Fruit fly (Drosophila melanogaster) whole organism, pupa: Measurements from ENCODE around the gene ato.

Experiments
- CG14655 ChIP-seq: fragments of 200-800 bp; sonication (Bioruptor generic); optimal IDR thresholded peaks from 3 replicates; lab custom pipeline; 2017; ENCODE audit warnings: mild to moderate bottlenecking, missing biosample characterization, missing genetic modification reagents, missing genetic modification characterization
- CG15710 ChIP-seq: fragments of 200-800 bp; sonication (Bioruptor generic); optimal IDR thresholded peaks from 2 replicates; lab custom pipeline; 2018; ENCODE audit warnings: missing biosample characterization, mild to moderate bottlenecking, missing genetic modification characterization, moderate library complexity
- CG17806 ChIP-seq: fragments of 200-800 bp; sonication (Bioruptor generic); optimal IDR thresholded peaks from 2 replicates; lab custom pipeline; 2018; ENCODE audit warnings: missing biosample characterization, mild to moderate bottlenecking, missing genetic modification characterization, moderate library complexity
- CG32121 ChIP-seq: fragments of 200-800 bp; sonication (Bioruptor generic); IDR thresholded peaks from 2 replicates; pipeline ENCODE4 v1.3.6; 2022; ENCODE audit warnings: missing biosample characterization, missing genetic modification characterization
- CG4496 ChIP-seq: fragments of 200-800 bp; sonication (Bioruptor generic); IDR thresholded peaks from 3 replicates; pipeline ENCODE4 v1.3.6; 2022; ENCODE audit warnings: missing biosample characterization, missing genetic modification characterization
- CG8159 ChIP-seq: fragments of 200-800 bp; sonication (Bioruptor generic); optimal IDR thresholded peaks from 3 replicates; lab custom pipeline; 2018; ENCODE audit warnings: missing biosample characterization, mild to moderate bottlenecking, missing genetic modification characterization, moderate library complexity
- CG8301 ChIP-seq: fragments of 200-800 bp; sonication (Bioruptor generic); optimal IDR thresholded peaks from 2 replicates; lab custom pipeline; 2018; ENCODE audit warnings: missing biosample characterization, mild to moderate bottlenecking, missing genetic modification characterization
- D1 ChIP-seq: fragments of 200-800 bp; sonication (Bioruptor generic); optimal IDR thresholded peaks from 2 replicates; lab custom pipeline; 2018; ENCODE audit warnings: missing biosample characterization, mild to moderate bottlenecking, missing genetic modification characterization, moderate library complexity
- EcR ChIP-seq: fragments of 200-800 bp; sonication (Bioruptor generic); optimal IDR thresholded peaks from 3 replicates; lab custom pipeline; 2019; ENCODE audit warnings: missing biosample characterization, missing genetic modification characterization, mild to moderate bottlenecking, moderate library complexity, missing genetic modification reagents
- Ets98B ChIP-seq: fragments of 200-800 bp; sonication (Bioruptor generic); IDR thresholded peaks from 2 replicates; pipeline ENCODE4 v1.3.6; 2022; ENCODE audit warnings: missing biosample characterization, missing genetic modification characterization
- Pif1B ChIP-seq: fragments of 200-800 bp; sonication (Bioruptor generic); optimal IDR thresholded peaks from 3 replicates; lab custom pipeline; 2016; ENCODE audit warnings: missing biosample characterization, missing genetic modification characterization
- Snoo ChIP-seq: fragments of 200-800 bp; sonication (Bioruptor generic); optimal IDR thresholded peaks from 3 replicates; lab custom pipeline; 2017; ENCODE audit warnings: missing biosample characterization, mild to moderate bottlenecking, missing genetic modification characterization, inconsistent platforms
- fd96Ca ChIP-seq: fragments of 200-800 bp; sonication (Bioruptor generic); IDR thresholded peaks from 3 replicates; pipeline ENCODE4 v1.3.6; 2022; ENCODE audit warnings: missing biosample characterization, missing genetic modification characterization
- rn ChIP-seq: fragments of 200-800 bp; sonication (Bioruptor generic); IDR thresholded peaks from 2 replicates; pipeline ENCODE4 v1.3.6; 2022; ENCODE audit warnings: missing biosample characterization, missing genetic modification characterization

DNA sequence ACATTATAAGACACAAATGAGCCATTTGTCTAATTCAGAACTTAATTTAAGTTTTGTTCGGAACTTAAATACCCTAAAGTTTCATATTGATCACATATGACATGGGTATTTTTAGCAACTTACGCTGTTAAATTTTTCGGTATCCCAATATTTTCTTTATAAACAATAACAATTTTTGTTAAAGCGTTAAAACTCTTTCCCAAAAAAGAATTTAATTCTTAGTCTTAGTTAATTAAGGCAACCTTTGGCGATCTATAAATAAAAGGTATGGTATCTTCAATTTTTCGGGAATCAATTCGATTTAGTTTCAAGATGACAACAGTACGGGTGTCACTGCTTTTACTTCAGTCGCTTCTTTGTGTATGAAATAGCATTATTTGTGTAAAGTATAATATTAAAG is 13.1 kb downstream of the ato start, which contains the start of gene CG31464:
- no peak for TF ChIP-seq Pif1B (GFP tag; lab: Kevin White, UChicago)
- TF ChIP-seq CG14655: no peak
- no peak for TF ChIP-seq CG15710
- no peak for TF ChIP-seq D1 (tag; lab: Kevin White, UChicago)
- no peak for TF ChIP-seq Snoo
- no peak for TF ChIP-seq CG8301
- no peak for TF ChIP-seq fd96Ca (GFP tag; lab: Robert Waterston, UW)
- TF ChIP-seq EcR (GFP tag; lab: Kevin White, UChicago): no peak
- TF ChIP-seq CG4496 (GFP tag; lab: Robert Waterston, UW): no peak
- no peak for TF ChIP-seq rn
- TF ChIP-seq CG32121 (GFP tag; lab: Robert Waterston, UW): no peak
- no peak for TF ChIP-seq CG8159 (tag; lab: Kevin White, UChicago)
- no peak for TF ChIP-seq Ets98B
- TF ChIP-seq CG17806 (tag; lab: Kevin White, UChicago): no peak
